Worm (Caenorhabditis elegans): ENCODE results near the gene Y42H9AR.4.

DNA sequence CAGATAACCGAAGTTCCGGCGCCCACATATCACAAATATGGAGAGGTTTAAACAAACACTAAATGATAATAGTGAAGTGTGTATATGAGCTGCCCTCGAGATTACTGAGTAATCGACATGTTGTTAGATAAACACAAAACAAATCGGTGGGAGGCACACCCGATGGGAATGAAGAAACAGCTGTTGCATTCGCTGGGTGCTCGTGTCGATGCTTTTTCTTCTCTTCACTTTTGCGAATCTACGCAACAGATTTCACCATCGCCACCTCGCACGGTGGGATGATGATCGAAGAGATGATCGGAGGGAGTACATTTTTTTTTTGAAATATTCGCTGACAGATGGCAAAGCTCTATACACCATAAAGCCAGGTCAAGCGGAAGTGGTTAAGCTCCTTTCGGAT is 43.7 kb downstream of the Y42H9AR.4 start:
- TF ChIP-seq him-1 (tag; optimal IDR thresholded peaks at IDR 0.05) (no peak), dao-5 (tag; optimal IDR thresholded peaks at IDR 0.05) (no peak), W03F9.2 (tag; optimal IDR thresholded peaks at IDR 0.05) (no peak)

Measured in whole organism, L4/young adult.